Worm (Caenorhabditis elegans) whole organism, mixed stage, embryonic: Measurements from ENCODE around the gene mec-10.

Source experiments
- M03D4.4 ChIP-seq: sonication (generic microtip); optimal IDR thresholded peaks from 2 replicates; lab custom pipeline; 2017; ENCODE audit warnings: mild to moderate bottlenecking, missing genetic modification characterization, missing compliant biosample characterization
- bed-3 ChIP-seq: fragments of 200-800 bp; sonication (Bioruptor generic); optimal IDR thresholded peaks from 3 replicates; lab custom pipeline; 2018; ENCODE audit warnings: mild to moderate bottlenecking, missing genetic modification characterization, moderate library complexity, missing compliant biosample characterization
- blmp-1 ChIP-seq: fragments of 150-350 bp; optimal IDR thresholded peaks from 2 replicates; lab custom pipeline; 2014; ENCODE audit warnings: missing biosample characterization, missing genetic modification characterization
- ceh-39 ChIP-seq: fragments of 150-350 bp; optimal IDR thresholded peaks from 2 replicates; lab custom pipeline; 2014; ENCODE audit warnings: missing biosample characterization, missing genetic modification characterization
- ceh-43 ChIP-seq: fragments of 200-800 bp; sonication (Bioruptor generic); optimal IDR thresholded peaks from 2 replicates; lab custom pipeline; 2018; ENCODE audit warnings: mild to moderate bottlenecking, missing genetic modification characterization, moderate library complexity, missing compliant biosample characterization
- ceh-83 ChIP-seq: fragments of 200-800 bp; sonication (Bioruptor generic); optimal IDR thresholded peaks from 2 replicates; lab custom pipeline; 2018; ENCODE audit warnings: mild to moderate bottlenecking, missing genetic modification characterization, missing compliant biosample characterization
- ces-1 ChIP-seq: fragments of 150-350 bp; optimal IDR thresholded peaks from 2 replicates; lab custom pipeline; 2014; ENCODE audit warnings: missing biosample characterization, missing genetic modification reagents, missing genetic modification characterization
- cnd-1 ChIP-seq: fragments of 200-800 bp; sonication (Bioruptor generic); optimal IDR thresholded peaks from 2 replicates; lab custom pipeline; 2018; ENCODE audit warnings: mild to moderate bottlenecking, missing genetic modification characterization, missing compliant biosample characterization
- drap-1 ChIP-seq: fragments of 200-800 bp; sonication (Bioruptor generic); optimal IDR thresholded peaks from 3 replicates; lab custom pipeline; 2018; ENCODE audit warnings: mild to moderate bottlenecking, missing genetic modification characterization, missing compliant biosample characterization
- elt-3 ChIP-seq: fragments of 150-350 bp; optimal IDR thresholded peaks from 2 replicates; lab custom pipeline; 2014; ENCODE audit warnings: missing biosample characterization, missing genetic modification characterization
- flh-1 ChIP-seq: fragments of 200-800 bp; sonication (Bioruptor generic); optimal IDR thresholded peaks from 2 replicates; lab custom pipeline; 2018; ENCODE audit warnings: mild to moderate bottlenecking, missing genetic modification characterization, moderate library complexity, missing compliant biosample characterization
- ham-2 ChIP-seq: fragments of 200-800 bp; sonication (Bioruptor generic); optimal IDR thresholded peaks from 2 replicates; lab custom pipeline; 2018; ENCODE audit warnings: mild to moderate bottlenecking, missing genetic modification characterization, missing compliant biosample characterization
- hlh-1 ChIP-seq: fragments of 150-350 bp; optimal IDR thresholded peaks from 2 replicates; lab custom pipeline; 2014; ENCODE audit warnings: missing biosample characterization, missing genetic modification reagents, missing genetic modification characterization
- lin-13 ChIP-seq: fragments of 150-350 bp; optimal IDR thresholded peaks from 2 replicates; lab custom pipeline; 2014; ENCODE audit warnings: missing biosample characterization, missing genetic modification characterization
- lin-32 ChIP-seq: fragments of 200-800 bp; sonication (Bioruptor generic); optimal IDR thresholded peaks from 2 replicates; lab custom pipeline; 2018; ENCODE audit warnings: mild to moderate bottlenecking, missing genetic modification characterization, missing compliant biosample characterization
- lsy-2 ChIP-seq: fragments of 150-350 bp; optimal IDR thresholded peaks from 2 replicates; lab custom pipeline; 2014; ENCODE audit warnings: missing biosample characterization, missing genetic modification characterization
- mab-5 ChIP-seq: fragments of 150-350 bp; optimal IDR thresholded peaks from 2 replicates; lab custom pipeline; 2014; ENCODE audit warnings: missing biosample characterization, missing genetic modification characterization
- mep-1 ChIP-seq: fragments of 150-350 bp; optimal IDR thresholded peaks from 2 replicates; lab custom pipeline; 2017; ENCODE audit warnings: missing biosample characterization, missing genetic modification reagents, missing genetic modification characterization, inconsistent platforms
- nhr-12 ChIP-seq: fragments of 150-350 bp; optimal IDR thresholded peaks from 2 replicates; lab custom pipeline; 2014; ENCODE audit warnings: missing biosample characterization, missing genetic modification characterization
- nhr-2 ChIP-seq: fragments of 150-350 bp; optimal IDR thresholded peaks from 2 replicates; lab custom pipeline; 2014; ENCODE audit warnings: missing biosample characterization, missing genetic modification characterization
- nhr-28 ChIP-seq: fragments of 150-350 bp; optimal IDR thresholded peaks from 2 replicates; lab custom pipeline; 2014; ENCODE audit warnings: missing biosample characterization, missing genetic modification characterization
- nhr-76 ChIP-seq: sonication (generic microtip); optimal IDR thresholded peaks from 2 replicates; lab custom pipeline; 2017; ENCODE audit warnings: missing biosample characterization, missing genetic modification characterization
- pha-4 ChIP-seq: fragments of 150-350 bp; optimal IDR thresholded peaks from 2 replicates; lab custom pipeline; 2018; ENCODE audit warnings: missing biosample characterization, missing genetic modification reagents, missing genetic modification characterization
- sem-2 ChIP-seq: fragments of 200-800 bp; sonication (Bioruptor generic); optimal IDR thresholded peaks from 2 replicates; lab custom pipeline; 2018; ENCODE audit warnings: mild to moderate bottlenecking, missing genetic modification characterization, missing compliant biosample characterization
- sptf-1 ChIP-seq: sonication (generic microtip); optimal IDR thresholded peaks from 2 replicates; lab custom pipeline; 2017; ENCODE audit warnings: mild to moderate bottlenecking, missing genetic modification characterization, moderate library complexity, missing compliant biosample characterization
- tbx-8 ChIP-seq: fragments of 200-800 bp; sonication (Bioruptor generic); optimal IDR thresholded peaks from 2 replicates; lab custom pipeline; 2018; ENCODE audit warnings: mild to moderate bottlenecking, missing genetic modification characterization, moderate library complexity, missing compliant biosample characterization
- unc-120 ChIP-seq: sonication (generic microtip); optimal IDR thresholded peaks from 2 replicates; lab custom pipeline; 2017; ENCODE audit warnings: missing genetic modification characterization, missing compliant biosample characterization; ENCODE audit not compliant: poor library complexity, severe bottlenecking
- unc-39 ChIP-seq: fragments of 150-350 bp; optimal IDR thresholded peaks from 2 replicates; lab custom pipeline; 2014; ENCODE audit warnings: missing biosample characterization, missing genetic modification characterization
- unc-62 ChIP-seq: fragments of 150-350 bp; optimal IDR thresholded peaks from 2 replicates; lab custom pipeline; 2014; ENCODE audit warnings: missing biosample characterization, missing genetic modification reagents, missing genetic modification characterization
- zip-8 ChIP-seq: fragments of 150-350 bp; optimal IDR thresholded peaks from 2 replicates; lab custom pipeline; 2014; ENCODE audit warnings: missing biosample characterization, missing genetic modification characterization
- ztf-11 ChIP-seq: fragments of 150-350 bp; optimal IDR thresholded peaks from 2 replicates; lab custom pipeline; 2014; ENCODE audit warnings: missing biosample characterization, missing genetic modification characterization

mec-10 gene

ce11 chrX:8489415-8489814, 19.3 kb upstream of the mec-10 start:
- TF ChIP-seq drap-1 (GFP tag; lab: Kevin White, UChicago) (no peak), lin-32 (GFP tag; lab: Kevin White, UChicago) (no peak), blmp-1 (tag; lab: Kevin White, UChicago) (no peak), lin-13 (no peak), flh-1 (GFP tag; lab: Kevin White, UChicago) (no peak), ceh-39 (tag; lab: Kevin White, UChicago) (no peak), tbx-8 (GFP tag; lab: Kevin White, UChicago) (no peak), sptf-1 (no peak), M03D4.4 (tag; lab: Kevin White, UChicago) (no peak), ham-2 (GFP tag; lab: Kevin White, UChicago) (no peak), hlh-1 (tag; lab: Kevin White, UChicago) (no peak), nhr-12 (tag; lab: Kevin White, UChicago) (no peak), bed-3 (GFP tag; lab: Kevin White, UChicago) (no peak), mab-5 (tag; lab: Kevin White, UChicago) (no peak), cnd-1 (no peak), ceh-43 (GFP tag; lab: Kevin White, UChicago) (no peak), nhr-28 (no peak)

- no peak for TF ChIP-seq lsy-2
- TF ChIP-seq unc-39 (tag; lab: Kevin White, UChicago), result no peak
- no peak for TF ChIP-seq ceh-39 (tag; lab: Kevin White, UChicago)
- TF ChIP-seq nhr-76, result no peak
- no peak for TF ChIP-seq mep-1 (tag; lab: Kevin White, UChicago)
Measured at ce11 chrX:8485392-8485791, 15.3 kb upstream of the mec-10 start.

ce11 chrX:8483951-8484350, 13.8 kb upstream of the mec-10 start:
- TF ChIP-seq bed-3 (GFP tag; lab: Kevin White, UChicago) (no peak), pha-4 (tag; lab: Kevin White, UChicago) (no peak)

- TF ChIP-seq ceh-83 (GFP tag; lab: Kevin White, UChicago) (no peak), ceh-39 (tag; lab: Kevin White, UChicago) (no peak), elt-3 (tag; lab: Kevin White, UChicago) (no peak), unc-62 (GFP tag; lab: Kevin White, UChicago) (no peak), ces-1 (GFP tag; lab: Kevin White, UChicago) (no peak), lin-13 (no peak), flh-1 (GFP tag; lab: Kevin White, UChicago) (no peak), lin-32 (GFP tag; lab: Kevin White, UChicago) (no peak), mab-5 (tag; lab: Kevin White, UChicago) (no peak), unc-120 (no peak), M03D4.4 (tag; lab: Kevin White, UChicago) (no peak), nhr-76 (no peak), blmp-1 (tag; lab: Kevin White, UChicago) (no peak), nhr-12 (tag; lab: Kevin White, UChicago) (no peak), nhr-2 (tag; lab: Kevin White, UChicago) (no peak), nhr-28 (no peak)
Measured at ce11 chrX:8481716-8482115, 11.6 kb upstream of the mec-10 start.

- TF ChIP-seq sem-2 (no peak), nhr-12 (tag; lab: Kevin White, UChicago) (no peak), cnd-1 (no peak), ceh-43 (GFP tag; lab: Kevin White, UChicago) (no peak), zip-8 (tag; lab: Kevin White, UChicago) (no peak), blmp-1 (tag; lab: Kevin White, UChicago) (no peak), nhr-28 (no peak), mab-5 (tag; lab: Kevin White, UChicago) (no peak), pha-4 (tag; lab: Kevin White, UChicago) (no peak), nhr-76 (no peak), mep-1 (tag; lab: Kevin White, UChicago) (no peak), ztf-11 (tag; lab: Kevin White, UChicago) (no peak), bed-3 (GFP tag; lab: Kevin White, UChicago) (no peak), unc-120 (no peak), lin-13 (no peak), ceh-83 (GFP tag; lab: Kevin White, UChicago) (no peak), hlh-1 (tag; lab: Kevin White, UChicago) (no peak)
Measured at ce11 chrX:8479050-8479449, 8.9 kb upstream of the mec-10 start.
